Worm (Caenorhabditis elegans): Measurements from ENCODE around the gene hpo-10.
A peak's percentile ranks its signal among the peaks of the same experiment; 100 is the strongest.

DNA sequence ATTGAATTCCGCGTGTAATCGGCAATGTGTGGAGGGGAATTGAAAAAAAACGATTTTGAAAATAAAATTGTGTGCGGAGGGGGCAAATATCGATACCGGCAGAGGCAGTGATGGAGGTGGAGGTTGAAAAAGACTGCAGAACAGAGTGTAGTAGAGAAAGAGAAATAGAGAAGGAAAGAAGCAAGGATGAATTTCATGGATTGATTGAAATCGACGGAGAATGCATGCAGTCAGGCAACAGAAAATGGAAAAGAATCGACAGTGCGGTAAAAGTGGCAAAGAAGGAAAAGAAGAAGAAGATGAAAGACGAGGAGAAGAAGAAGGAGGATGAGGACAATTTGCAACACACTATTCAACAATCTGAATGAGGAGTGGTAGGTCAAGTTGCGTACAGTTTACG, 42.5 kb upstream of the hpo-10 start, which contains the start of gene W04D12.1:
- no peak for TF ChIP-seq ztf-4 (tag; optimal IDR thresholded peaks at IDR 0.05)
- no peak for TF ChIP-seq sea-2 (GFP tag; optimal IDR thresholded peaks at IDR 0.05)
- TF ChIP-seq ceh-16 (tag; optimal IDR thresholded peaks at IDR 0.05) = no peak
- peak; percentile 43 for TF ChIP-seq pha-4 (tag; optimal IDR thresholded peaks at IDR 0.05)
- TF ChIP-seq pqm-1 (tag; optimal IDR thresholded peaks at IDR 0.05) = no peak
- no peak for TF ChIP-seq unc-62 (GFP tag; optimal IDR thresholded peaks at IDR 0.05)
- TF ChIP-seq nhr-237 (tag; optimal IDR thresholded peaks at IDR 0.05) = no peak
- no peak for TF ChIP-seq egl-27 (tag; optimal IDR thresholded peaks at IDR 0.05)
- no peak for TF ChIP-seq ama-1 (optimal IDR thresholded peaks at IDR 0.05)
- no peak for TF ChIP-seq elt-3 (tag; optimal IDR thresholded peaks at IDR 0.05)

All from whole organism, L3 larva.